Fruit fly (Drosophila melanogaster) whole organism, wandering third instar larva: ENCODE measurements around the gene CG7806.

Experiments used
- Abd-B ChIP-seq: fragments of >200 bp; optimal IDR thresholded peaks from 2 replicates; lab custom pipeline; 2017; ENCODE audit warnings: missing biosample characterization, missing genetic modification characterization
- CG32264 ChIP-seq: fragments of 200-800 bp; sonication (Bioruptor generic); optimal IDR thresholded peaks from 2 replicates; lab custom pipeline; 2016; ENCODE audit warnings: missing biosample characterization, missing genetic modification characterization
- CG9705 ChIP-seq: fragments of 200-800 bp; sonication (Bioruptor generic); optimal IDR thresholded peaks from 2 replicates; lab custom pipeline; 2018; ENCODE audit warnings: missing biosample characterization, mild to moderate bottlenecking, missing genetic modification characterization
- CrebA ChIP-seq: fragments of 200-800 bp; sonication (Bioruptor generic); optimal IDR thresholded peaks from 2 replicates; lab custom pipeline; 2016; ENCODE audit warnings: missing biosample characterization, mild to moderate bottlenecking, missing genetic modification characterization, borderline replicate concordance
- Dfd ChIP-seq: fragments of >200 bp; optimal IDR thresholded peaks from 2 replicates; lab custom pipeline; 2017; ENCODE audit warnings: missing biosample characterization, missing genetic modification characterization
- Dif ChIP-seq: fragments of 200-275, 200-300 bp; sonication (Bioruptor generic); optimal IDR thresholded peaks from 2 replicates; lab custom pipeline; 2018; ENCODE audit warnings: missing biosample characterization, missing genetic modification characterization; ENCODE audit not compliant: partially characterized antibody
- GATAd ChIP-seq: sonication (Bioruptor generic); optimal IDR thresholded peaks from 2 replicates; lab custom pipeline; 2016; ENCODE audit warnings: missing biosample characterization, missing genetic modification characterization
- HLH106 ChIP-seq: fragments of 200-800 bp; optimal IDR thresholded peaks from 3 replicates; lab custom pipeline; 2019; ENCODE audit warnings: missing biosample characterization, mild to moderate bottlenecking, missing genetic modification characterization, moderate library complexity
- Hnf4 ChIP-seq: fragments of 200-800 bp; sonication (Bioruptor generic); optimal IDR thresholded peaks from 2 replicates; lab custom pipeline; 2016; ENCODE audit warnings: missing biosample characterization, mild to moderate bottlenecking, missing genetic modification characterization
- Hr78 ChIP-seq: fragments of >200 bp; optimal IDR thresholded peaks from 2 replicates; lab custom pipeline; 2017; ENCODE audit warnings: missing biosample characterization, missing genetic modification characterization
- Hr83 ChIP-seq: fragments of 200-300 bp; sonication (Bioruptor generic); optimal IDR thresholded peaks from 2 replicates; lab custom pipeline; 2016; ENCODE audit warnings: missing biosample characterization, mild to moderate bottlenecking, missing genetic modification characterization, moderate library complexity; ENCODE audit not compliant: poor library complexity, severe bottlenecking
- Jra ChIP-seq: sonication (Bioruptor generic); optimal IDR thresholded peaks from 2 replicates; lab custom pipeline; 2016; ENCODE audit warnings: missing biosample characterization, missing genetic modification characterization
- Mio ChIP-seq: sonication (Bioruptor generic); optimal IDR thresholded peaks from 2 replicates; lab custom pipeline; 2016; ENCODE audit warnings: missing biosample characterization, missing genetic modification characterization
- Myc ChIP-seq: fragments of >200 bp; optimal IDR thresholded peaks from 2 replicates; lab custom pipeline; 2017
- N ChIP-seq: fragments of >200 bp; optimal IDR thresholded peaks from 2 replicates; lab custom pipeline; 2018; ENCODE audit warnings: missing biosample characterization, missing external identifiers, missing genetic modification characterization
- OdsH ChIP-seq: fragments of 200-800 bp; sonication (Bioruptor generic); optimal IDR thresholded peaks from 2 replicates; lab custom pipeline; 2016; ENCODE audit warnings: missing biosample characterization, mild to moderate bottlenecking, missing genetic modification characterization
- Rel ChIP-seq, 2 experiments: fragments of 200-800 bp; sonication (Bioruptor generic) in 1 of 2; optimal IDR thresholded peaks; 2 replicates in 1 of 2; 3 replicates in 1 of 2; lab custom pipeline; 2016 to 2019; ENCODE audit warnings: mild to moderate bottlenecking in 2 of 2, missing biosample characterization in 2 of 2, missing genetic modification characterization in 2 of 2, moderate library complexity in 1 of 2
- Sp1 ChIP-seq: fragments of 200-800 bp; sonication (Bioruptor generic); optimal IDR thresholded peaks from 3 replicates; lab custom pipeline; 2019; ENCODE audit warnings: missing biosample characterization, mild to moderate bottlenecking, missing genetic modification characterization, moderate library complexity
- Vsx2 ChIP-seq: fragments of 200-300, 225-300 bp; sonication (Bioruptor generic); optimal IDR thresholded peaks from 2 replicates; lab custom pipeline; 2018; ENCODE audit warnings: missing biosample characterization, missing genetic modification characterization; ENCODE audit not compliant: partially characterized antibody
- br ChIP-seq: fragments of 200-800 bp; sonication (Bioruptor generic); optimal IDR thresholded peaks from 2 replicates; lab custom pipeline; 2016; ENCODE audit warnings: missing biosample characterization, missing genetic modification characterization
- brk ChIP-seq: fragments of 200-800 bp; sonication (Bioruptor generic); optimal IDR thresholded peaks from 2 replicates; lab custom pipeline; 2016; ENCODE audit warnings: missing biosample characterization, mild to moderate bottlenecking, missing genetic modification characterization
- dl ChIP-seq, 2 experiments: fragments of 175-275, 200-275 bp in 1 of 2; fragments of 200-275 bp in 1 of 2; sonication (Bioruptor generic); optimal IDR thresholded peaks; lab custom pipeline; 2018; ENCODE audit warnings: mild to moderate bottlenecking in 2 of 2, missing biosample characterization in 2 of 2, missing genetic modification characterization in 2 of 2, moderate library complexity in 2 of 2; ENCODE audit not compliant: partially characterized antibody in 2 of 2, insufficient read depth in 1 of 2
- dmrt93B ChIP-seq: fragments of 200-800 bp; sonication (Bioruptor generic); optimal IDR thresholded peaks from 2 replicates; lab custom pipeline; 2018; ENCODE audit warnings: missing biosample characterization, mild to moderate bottlenecking, missing genetic modification characterization
- dsf ChIP-seq: sonication (Bioruptor generic); optimal IDR thresholded peaks from 2 replicates; lab custom pipeline; 2016; ENCODE audit warnings: missing biosample characterization, missing genetic modification characterization, borderline replicate concordance
- ey ChIP-seq: fragments of 200-800 bp; sonication (Bioruptor generic); optimal IDR thresholded peaks from 2 replicates; lab custom pipeline; 2016; ENCODE audit warnings: missing biosample characterization, missing genetic modification characterization
- foxo ChIP-seq, 2 experiments: fragments of 200-800 bp; sonication (Bioruptor generic); optimal IDR thresholded peaks; 2 replicates in 1 of 2; 3 replicates in 1 of 2; lab custom pipeline; 2016 to 2017; ENCODE audit warnings: missing biosample characterization in 2 of 2, missing genetic modification characterization in 2 of 2
- fru ChIP-seq: fragments of 200-800 bp; sonication (Bioruptor generic); optimal IDR thresholded peaks from 3 replicates; lab custom pipeline; 2016; ENCODE audit warnings: missing biosample characterization, mild to moderate bottlenecking, missing genetic modification characterization
- h ChIP-seq: fragments of 200-800 bp; sonication (Bioruptor generic); optimal IDR thresholded peaks from 3 replicates; lab custom pipeline; 2016; ENCODE audit warnings: missing biosample characterization, mild to moderate bottlenecking, missing genetic modification characterization
- jim ChIP-seq: fragments of 175-275, 200-325 bp; sonication (Bioruptor generic); optimal IDR thresholded peaks from 2 replicates; lab custom pipeline; 2016; ENCODE audit warnings: missing biosample characterization, mild to moderate bottlenecking, missing genetic modification characterization
- lola ChIP-seq: fragments of >200 bp; optimal IDR thresholded peaks from 2 replicates; lab custom pipeline; 2017; ENCODE audit warnings: missing biosample characterization, missing genetic modification characterization
- pan ChIP-seq: fragments of >200 bp; optimal IDR thresholded peaks from 2 replicates; lab custom pipeline; 2017
- psq ChIP-seq: fragments of 200-800 bp; sonication (Bioruptor generic); optimal IDR thresholded peaks from 3 replicates; lab custom pipeline; 2017; ENCODE audit warnings: missing biosample characterization, mild to moderate bottlenecking, missing genetic modification characterization, moderate library complexity
- rgr ChIP-seq: fragments of 200-800 bp; sonication (Bioruptor generic); optimal IDR thresholded peaks from 3 replicates; lab custom pipeline; 2016; ENCODE audit warnings: missing biosample characterization, mild to moderate bottlenecking, missing genetic modification characterization
- sage ChIP-seq: fragments of 200-800 bp; sonication (Bioruptor generic); optimal IDR thresholded peaks from 2 replicates; lab custom pipeline; 2016; ENCODE audit warnings: missing biosample characterization, mild to moderate bottlenecking, missing genetic modification characterization
- sv ChIP-seq: fragments of 200-800 bp; sonication (Bioruptor generic); optimal IDR thresholded peaks from 3 replicates; lab custom pipeline; 2016; ENCODE audit warnings: missing biosample characterization, missing genetic modification characterization
- tai ChIP-seq: sonication (Bioruptor generic); optimal IDR thresholded peaks from 2 replicates; lab custom pipeline; 2016; ENCODE audit warnings: missing biosample characterization, missing genetic modification characterization
- usp ChIP-seq: fragments of >200 bp; optimal IDR thresholded peaks from 2 replicates; lab custom pipeline; 2017; ENCODE audit warnings: missing biosample characterization, missing genetic modification characterization
- woc ChIP-seq: sonication (Bioruptor generic); optimal IDR thresholded peaks from 2 replicates; lab custom pipeline; 2016; ENCODE audit warnings: missing biosample characterization, mild to moderate bottlenecking, missing genetic modification characterization

CG7806 gene

dm6 chr2L:8290653-8291233 is 20.5 kb upstream of the CG7806 start:
- TF ChIP-seq N (GFP tag; lab: Kevin White, UChicago) (no peak), foxo (GFP tag; optimal IDR thresholded peaks at IDR 0.05; lab: Kevin White, UChicago) (peak; percentile 30 to 89), OdsH (GFP tag; lab: Kevin White, UChicago) (peak; percentile 83), Hr78 (GFP tag; lab: Kevin White, UChicago) (no peak), Jra (GFP tag; lab: Kevin White, UChicago) (peak; percentile 64), woc (GFP tag; lab: Kevin White, UChicago) (peak; percentile 85), sv (GFP tag; lab: Kevin White, UChicago) (no peak), dl (GFP tag; optimal IDR thresholded peaks at IDR 0.05; lab: Kevin White, UChicago; ENCODE audit: insufficient read depth in 1 of 2, partially characterized antibody in 2 of 2) (no peak), fru (GFP tag; lab: Kevin White, UChicago) (peak; percentile 87), usp (no peak), HLH106 (peak; percentile 87), pan (lab: Kevin White, UChicago) (no peak), brk (GFP tag; lab: Kevin White, UChicago) (peak; percentile 61), ey (GFP tag; lab: Kevin White, UChicago) (peak; percentile 85), dmrt93B (peak; percentile 73), Hnf4 (GFP tag; lab: Kevin White, UChicago) (peak; percentile 85), lola (no peak), CrebA (GFP tag; lab: Kevin White, UChicago) (peak; percentile 62), dsf (GFP tag; lab: Kevin White, UChicago) (no peak), Abd-B (GFP tag; lab: Kevin White, UChicago) (no peak), Sp1 (peak; percentile 85), CG32264 (peak; percentile 59), Vsx2 (GFP tag; lab: Kevin White, UChicago) (no peak), Myc (no peak), rgr (peak; percentile 83), Dfd (GFP tag; lab: Kevin White, UChicago) (no peak), Rel (GFP tag; optimal IDR thresholded peaks at IDR 0.05; lab: Kevin White, UChicago) (peak; percentile 8), Rel (tag; optimal IDR thresholded peaks at IDR 0.05; lab: Kevin White, UChicago) (peak; percentile 62), Dif (GFP tag; lab: Kevin White, UChicago) (no peak), jim (GFP tag; lab: Kevin White, UChicago) (no peak), br (peak; percentile 85), CG9705 (peak; percentile 63), GATAd (no peak), h (GFP tag; lab: Kevin White, UChicago) (peak; percentile 89), sage (GFP tag; lab: Kevin White, UChicago) (peak; percentile 73), Hr83 (no peak), psq (peak; percentile 76), Mio (GFP tag; lab: Kevin White, UChicago) (peak; percentile 15), tai (GFP tag; lab: Kevin White, UChicago) (peak; percentile 81)

DNA sequence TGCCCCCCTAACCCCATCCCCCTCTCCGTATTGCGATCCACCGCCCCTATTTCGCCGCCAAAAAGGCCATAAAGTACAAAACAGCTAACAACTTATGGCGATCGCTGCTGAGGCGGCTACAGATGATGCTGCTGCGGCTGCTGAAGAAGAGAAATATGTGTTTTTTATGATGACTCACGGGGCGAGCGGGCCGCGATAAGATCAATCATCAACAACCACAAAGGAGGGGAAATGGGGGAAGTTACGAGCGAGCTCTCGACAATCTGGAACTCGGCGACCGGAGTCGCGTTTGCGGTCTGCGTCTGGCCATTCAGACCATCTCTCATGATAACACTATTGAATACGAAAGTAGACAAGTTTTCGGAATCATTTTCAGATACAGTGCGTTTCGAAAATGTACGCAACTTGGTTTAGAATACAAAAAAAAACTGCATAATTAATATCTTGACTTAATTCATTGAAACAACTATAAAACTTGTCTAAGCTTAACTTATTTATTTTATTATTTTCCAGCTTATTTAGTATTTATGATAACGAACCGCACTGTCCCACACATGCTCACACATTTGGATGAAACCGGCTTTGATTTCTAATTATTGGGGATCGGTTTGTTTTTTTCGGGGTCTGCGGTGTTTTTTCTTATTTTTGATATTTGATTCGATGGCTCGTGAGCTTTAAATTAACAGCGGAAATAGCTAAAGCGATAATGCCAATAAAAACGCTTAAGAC is 18.9 kb upstream of the CG7806 start:
- TF ChIP-seq N (GFP tag; lab: Kevin White, UChicago) (no peak), Hr78 (GFP tag; lab: Kevin White, UChicago) (no peak), CG32264 (peak; percentile 56), Dfd (GFP tag; lab: Kevin White, UChicago) (peak; percentile 54), jim (GFP tag; lab: Kevin White, UChicago) (no peak), Rel (GFP tag; optimal IDR thresholded peaks at IDR 0.05; lab: Kevin White, UChicago) (no peak), Rel (tag; optimal IDR thresholded peaks at IDR 0.05; lab: Kevin White, UChicago) (peak; percentile 32), HLH106 (peak; percentile 78), psq (peak; percentile 59), OdsH (GFP tag; lab: Kevin White, UChicago) (peak; percentile 86), pan (lab: Kevin White, UChicago) (no peak), foxo (GFP tag; optimal IDR thresholded peaks at IDR 0.05; lab: Kevin White, UChicago) (peak; percentile 12 to 75), CG9705 (peak; percentile 25), tai (GFP tag; lab: Kevin White, UChicago) (peak; percentile 80), Abd-B (GFP tag; lab: Kevin White, UChicago) (no peak), dsf (GFP tag; lab: Kevin White, UChicago) (peak; percentile 26), sage (GFP tag; lab: Kevin White, UChicago) (peak; percentile 3), Vsx2 (GFP tag; lab: Kevin White, UChicago) (no peak), rgr (peak; percentile 84), Sp1 (peak; percentile 80), woc (GFP tag; lab: Kevin White, UChicago) (peak; percentile 55), fru (GFP tag; lab: Kevin White, UChicago) (peak; percentile 78), h (GFP tag; lab: Kevin White, UChicago) (peak; percentile 80), brk (GFP tag; lab: Kevin White, UChicago) (peak; percentile 61), Mio (GFP tag; lab: Kevin White, UChicago) (no peak), ey (GFP tag; lab: Kevin White, UChicago) (peak; percentile 88), Hnf4 (GFP tag; lab: Kevin White, UChicago) (peak; percentile 78), sv (GFP tag; lab: Kevin White, UChicago) (peak; percentile 96), CrebA (GFP tag; lab: Kevin White, UChicago) (peak; percentile 62), Dif (GFP tag; lab: Kevin White, UChicago) (no peak), br (peak; percentile 83), lola (no peak), dmrt93B (peak; percentile 33), Jra (GFP tag; lab: Kevin White, UChicago) (no peak)
